Fruit fly (Drosophila melanogaster) Kc167 (cell line): ENCODE data around the gene Rev1.

Source experiments
- Myc ChIP-seq: fragments of >200 bp; optimal IDR thresholded peaks from 2 replicates; lab custom pipeline; 2017; ENCODE audit warnings: missing external identifiers
- Sin3A ChIP-seq: fragments of >200 bp; optimal IDR thresholded peaks from 2 replicates; lab custom pipeline; 2018; ENCODE audit warnings: missing external identifiers
- h ChIP-seq: fragments of >200 bp; optimal IDR thresholded peaks from 3 replicates; lab custom pipeline; 2018; ENCODE audit warnings: missing external identifiers
- insv ChIP-seq: fragments of >200 bp; optimal IDR thresholded peaks from 3 replicates; lab custom pipeline; 2018; ENCODE audit warnings: missing external identifiers
- psq ChIP-seq: fragments of >200 bp; optimal IDR thresholded peaks from 2 replicates; lab custom pipeline; 2017; ENCODE audit warnings: missing external identifiers
- ttk ChIP-seq: sonication (Bioruptor generic); optimal IDR thresholded peaks from 2 replicates; lab custom pipeline; 2017; ENCODE audit warnings: missing external identifiers

The Rev1 gene

DNA sequence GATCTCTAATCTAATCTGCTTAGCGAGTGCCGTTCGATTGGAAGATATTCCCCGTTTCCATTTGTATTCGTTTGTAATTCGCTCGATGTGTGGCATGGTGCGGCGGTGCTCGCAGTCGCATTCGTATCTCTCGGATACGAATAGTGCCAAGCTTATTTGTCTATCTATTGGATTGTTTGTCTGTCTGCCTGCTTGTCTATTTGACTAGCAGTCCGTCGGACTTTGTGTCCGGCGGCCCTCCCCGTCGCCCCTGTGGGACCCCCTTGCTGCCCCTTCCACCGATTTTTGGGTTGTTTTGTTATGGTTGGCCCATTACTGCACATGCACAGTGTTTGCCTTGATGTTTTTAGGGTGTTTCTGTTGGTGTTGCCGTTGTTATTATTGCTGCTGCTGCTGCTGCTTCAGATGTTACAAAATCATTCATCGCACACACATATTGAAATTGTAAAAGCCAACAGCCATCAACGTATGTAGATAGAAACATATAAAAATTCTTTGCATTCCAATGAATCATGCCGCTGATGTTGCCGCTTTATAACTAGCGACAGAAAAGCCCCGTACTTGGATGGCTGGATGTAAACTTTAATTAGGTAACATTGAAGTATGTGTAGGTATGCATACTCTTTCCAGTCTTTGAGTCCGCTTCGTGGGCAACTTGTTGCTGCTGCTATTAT, 39.3 kb upstream of the Rev1 start:
- TF ChIP-seq insv (lab: Kevin White, UChicago), result no peak

dm6 chr3L:615425-616046, 38.6 kb upstream of the Rev1 start:
- TF ChIP-seq Sin3A (lab: Kevin White, UChicago) (no peak), h (lab: Kevin White, UChicago) (no peak), Myc (lab: Kevin White, UChicago) (no peak), psq (lab: Kevin White, UChicago) (no peak), insv (lab: Kevin White, UChicago) (no peak), ttk (lab: Kevin White, UChicago) (no peak)

DNA sequence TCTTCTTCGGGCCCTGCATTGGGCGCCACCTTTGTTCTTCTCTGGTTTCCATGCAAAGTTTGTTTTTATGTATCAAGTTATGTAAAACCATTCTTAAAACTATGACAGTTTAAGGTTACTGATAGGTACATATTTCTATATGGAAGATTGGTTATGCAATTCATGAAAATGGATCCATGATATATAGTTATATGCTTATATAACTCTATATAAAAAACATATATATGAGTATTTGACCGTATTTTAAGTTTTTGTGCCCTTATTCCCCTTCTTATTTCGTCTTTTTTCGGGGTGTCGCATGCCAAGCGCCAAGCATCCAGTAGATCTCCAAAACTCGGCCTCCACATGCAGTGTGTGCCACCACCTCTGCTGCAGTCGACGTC, 38.1 kb upstream of the Rev1 start:
- TF ChIP-seq h (lab: Kevin White, UChicago), result no peak
- TF ChIP-seq insv (lab: Kevin White, UChicago), result no peak
- no peak for TF ChIP-seq Sin3A (lab: Kevin White, UChicago)
- TF ChIP-seq psq (lab: Kevin White, UChicago), result no peak
- TF ChIP-seq ttk (lab: Kevin White, UChicago), result no peak
- TF ChIP-seq Myc (lab: Kevin White, UChicago), result no peak

- TF ChIP-seq psq (lab: Kevin White, UChicago) (no peak), Sin3A (lab: Kevin White, UChicago) (no peak), insv (lab: Kevin White, UChicago) (no peak)
Observed at dm6 chr3L:616482-617148, 37.5 kb upstream of the Rev1 start.

- no peak for TF ChIP-seq h (lab: Kevin White, UChicago)
- TF ChIP-seq ttk (lab: Kevin White, UChicago), result no peak
- TF ChIP-seq Sin3A (lab: Kevin White, UChicago), result no peak
- no peak for TF ChIP-seq insv (lab: Kevin White, UChicago)
- no peak for TF ChIP-seq Myc (lab: Kevin White, UChicago)
- no peak for TF ChIP-seq psq (lab: Kevin White, UChicago)
Observed at dm6 chr3L:617926-618325, 36.2 kb upstream of the Rev1 start.

DNA sequence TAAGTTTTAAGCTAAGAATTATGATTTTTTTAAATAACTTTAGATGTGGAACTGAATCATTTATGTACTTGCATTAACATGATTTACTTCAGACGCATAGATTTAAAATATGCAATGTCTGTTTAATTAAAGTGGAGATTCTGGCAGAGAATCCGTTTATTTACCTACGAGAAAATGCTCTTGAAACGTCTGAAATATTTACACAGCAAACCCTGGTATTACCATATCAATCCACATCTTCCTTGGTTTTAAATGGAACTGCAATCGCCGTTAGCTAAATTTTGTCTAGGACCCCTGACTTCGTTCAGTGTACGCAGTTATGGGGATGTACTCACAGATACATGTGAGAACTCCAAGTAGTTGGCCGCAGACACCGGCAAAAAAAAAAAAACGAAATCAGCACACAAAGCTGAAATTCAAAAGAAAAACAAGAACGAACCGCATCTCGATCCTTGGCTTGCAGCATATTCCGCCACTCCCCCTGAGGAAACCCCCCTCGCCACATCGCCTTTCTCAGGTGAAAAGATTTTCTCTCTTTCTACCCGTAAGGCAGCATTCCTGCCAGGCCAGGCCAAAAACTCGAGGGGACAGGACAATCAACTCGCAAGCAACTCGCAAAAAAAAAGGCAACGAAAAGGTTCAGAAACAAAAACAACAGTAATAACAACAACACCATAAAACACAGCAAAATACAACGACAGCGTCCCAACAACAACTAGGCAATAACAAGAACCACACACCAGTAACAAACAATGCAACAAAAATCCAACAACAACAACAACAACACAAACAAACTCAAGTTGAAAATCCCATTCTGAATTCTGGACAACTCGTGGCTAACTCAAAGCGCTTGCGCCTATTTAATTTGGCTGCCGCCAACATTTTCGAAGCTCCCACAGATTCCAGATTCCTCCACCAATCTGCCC, 35.6 kb upstream of the Rev1 start:
- TF ChIP-seq h (lab: Kevin White, UChicago) (no peak), psq (lab: Kevin White, UChicago) (no peak), Myc (lab: Kevin White, UChicago) (no peak), insv (lab: Kevin White, UChicago) (no peak), ttk (lab: Kevin White, UChicago) (no peak), Sin3A (lab: Kevin White, UChicago) (no peak)

DNA sequence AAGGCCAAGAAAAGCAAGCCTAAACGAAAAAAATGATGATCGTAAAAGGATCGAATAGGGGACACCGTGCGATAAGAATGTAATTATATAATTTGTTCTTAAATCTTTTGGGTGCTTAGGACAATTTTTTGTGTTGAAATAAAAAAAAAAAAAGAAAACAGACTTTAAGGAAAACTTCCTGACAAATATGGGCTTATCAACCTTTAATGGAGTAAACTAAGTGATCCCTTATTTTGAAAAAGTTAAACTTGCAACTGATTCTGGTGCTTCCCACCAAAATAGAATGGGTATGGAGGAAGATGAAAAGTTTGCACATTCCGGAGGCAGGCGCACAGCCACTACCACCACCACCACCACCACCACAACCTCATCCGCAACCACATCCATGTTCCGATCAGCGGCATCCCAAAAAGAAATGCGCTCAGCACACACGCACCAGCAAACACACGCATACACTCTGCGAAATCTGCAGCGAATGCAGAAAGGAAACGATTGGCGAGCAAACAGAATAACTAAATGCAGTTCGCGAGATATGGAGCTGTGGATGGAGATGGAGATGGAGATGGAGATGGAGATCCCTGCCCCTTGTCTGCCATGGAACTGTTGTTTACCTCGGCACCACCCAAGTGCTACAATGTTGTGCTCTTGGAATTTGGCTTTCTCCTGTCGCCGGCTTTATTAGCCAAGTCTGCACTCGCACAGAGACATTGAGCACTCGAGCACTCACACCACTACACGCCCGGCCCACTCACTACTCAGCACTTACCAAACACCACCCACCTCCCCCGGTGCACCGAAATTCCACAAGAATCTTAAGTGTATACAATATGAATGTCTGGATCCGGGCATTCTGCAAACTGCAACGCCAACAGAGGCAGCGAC, 34.5 kb upstream of the Rev1 start:
- TF ChIP-seq psq (lab: Kevin White, UChicago) (no peak), ttk (lab: Kevin White, UChicago) (no peak), h (lab: Kevin White, UChicago) (no peak), Sin3A (lab: Kevin White, UChicago) (no peak), insv (lab: Kevin White, UChicago) (no peak), Myc (lab: Kevin White, UChicago) (no peak)

DNA sequence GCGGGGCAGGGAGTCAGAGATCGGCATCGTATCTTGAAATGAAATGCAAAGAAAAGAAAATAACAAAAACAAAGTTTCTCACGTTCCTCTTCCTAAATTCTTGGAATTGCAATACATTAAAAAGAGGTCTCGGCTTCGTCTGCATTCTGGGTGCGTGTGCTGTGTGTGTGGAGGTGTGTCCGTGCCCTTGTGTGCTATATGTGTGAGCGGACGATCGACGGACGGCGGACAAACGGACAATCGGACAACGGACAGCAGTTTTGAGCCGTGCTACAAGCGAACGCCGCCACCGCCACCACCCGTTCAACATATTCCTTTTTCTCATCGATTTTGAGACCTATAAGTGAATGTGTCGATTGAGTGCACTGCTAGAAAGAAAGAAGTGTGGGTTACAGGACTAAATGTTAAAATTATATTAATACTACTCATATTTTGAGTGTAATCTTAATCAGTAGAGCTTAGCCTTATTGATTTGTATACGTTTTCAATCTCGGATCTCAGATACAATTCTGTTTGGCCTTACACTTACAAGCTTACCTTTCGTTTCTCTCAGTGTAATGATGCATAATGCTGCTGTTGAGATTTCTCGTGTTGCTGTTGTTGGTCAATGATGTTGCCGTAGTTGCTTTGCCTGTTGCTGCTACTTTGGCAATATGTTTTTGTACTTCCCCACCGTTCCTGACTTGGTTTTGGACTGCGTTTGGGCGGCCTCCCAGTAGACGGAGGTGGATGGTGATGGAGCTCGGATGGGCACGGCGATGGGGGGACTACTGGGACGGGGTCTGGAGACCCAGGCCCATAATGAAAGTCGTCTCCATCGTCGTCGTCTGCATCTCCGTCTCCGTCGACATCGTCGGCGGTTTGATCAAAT, 32.8 kb upstream of the Rev1 start:
- TF ChIP-seq ttk (lab: Kevin White, UChicago), result no peak
- no peak for TF ChIP-seq h (lab: Kevin White, UChicago)
- no peak for TF ChIP-seq psq (lab: Kevin White, UChicago)
- TF ChIP-seq Myc (lab: Kevin White, UChicago), result no peak
- no peak for TF ChIP-seq insv (lab: Kevin White, UChicago)
- TF ChIP-seq Sin3A (lab: Kevin White, UChicago), result no peak

- TF ChIP-seq h (lab: Kevin White, UChicago), result no peak
- no peak for TF ChIP-seq insv (lab: Kevin White, UChicago)
- TF ChIP-seq Sin3A (lab: Kevin White, UChicago), result no peak
- TF ChIP-seq psq (lab: Kevin White, UChicago), result no peak
- no peak for TF ChIP-seq Myc (lab: Kevin White, UChicago)
- no peak for TF ChIP-seq ttk (lab: Kevin White, UChicago)
Observed at dm6 chr3L:622357-622834, 31.8 kb upstream of the Rev1 start.
